Fruit fly (Drosophila melanogaster) whole organism, embryonic: ENCODE data around the gene Arfip.
A peak's percentile ranks its signal among the peaks of the same experiment; 100 is the strongest.

Experiments used
- Adf1 ChIP-seq: fragments of 200-800 bp; sonication (Bioruptor generic); IDR thresholded peaks from 2 replicates; pipeline ENCODE4 v1.3.6; 2022; ENCODE audit warnings: missing biosample characterization, missing genetic modification characterization
- BtbVII ChIP-seq: fragments of 200-800 bp; sonication (Bioruptor generic); optimal IDR thresholded peaks from 3 replicates; lab custom pipeline; 2017; ENCODE audit warnings: missing biosample characterization, mild to moderate bottlenecking, missing genetic modification characterization
- CG12942 ChIP-seq: fragments of 200-800 bp; sonication (Bioruptor generic); optimal IDR thresholded peaks from 3 replicates; lab custom pipeline; 2016; ENCODE audit warnings: missing biosample characterization, missing genetic modification characterization
- CG1529 ChIP-seq: fragments of 200-800 bp; sonication (Bioruptor generic); optimal IDR thresholded peaks from 3 replicates; lab custom pipeline; 2018; ENCODE audit warnings: missing biosample characterization, missing genetic modification characterization
- CG16779 ChIP-seq: fragments of 200-800 bp; sonication (Bioruptor generic); IDR thresholded peaks from 2 replicates; pipeline ENCODE4 v1.3.6; 2022; ENCODE audit warnings: missing biosample characterization, missing genetic modification characterization
- CG16863 ChIP-seq: fragments of 200-800 bp; sonication (Bioruptor generic); optimal IDR thresholded peaks from 3 replicates; lab custom pipeline; 2016; ENCODE audit warnings: missing biosample characterization, missing genetic modification characterization
- CG2129 ChIP-seq: fragments of 200-800 bp; sonication (Bioruptor generic); IDR thresholded peaks from 2 replicates; pipeline ENCODE4 v1.3.6; 2022; ENCODE audit warnings: missing biosample characterization, missing genetic modification characterization; ENCODE audit not compliant: partially characterized antibody
- CG3163 ChIP-seq: fragments of 200-800 bp; sonication (Bioruptor generic); optimal IDR thresholded peaks from 3 replicates; lab custom pipeline; 2016; ENCODE audit warnings: missing biosample characterization, missing genetic modification characterization
- CG34422 ChIP-seq: fragments of 200-800 bp; sonication (Bioruptor generic); IDR thresholded peaks from 3 replicates; pipeline ENCODE4 v1.3.6; 2022; ENCODE audit warnings: missing biosample characterization, missing genetic modification characterization
- CG42726 ChIP-seq: fragments of 200-800 bp; sonication (Bioruptor generic); IDR thresholded peaks from 2 replicates; pipeline ENCODE4 v1.3.6; 2022; ENCODE audit warnings: missing biosample characterization, missing genetic modification characterization; ENCODE audit not compliant: partially characterized antibody
- CG43689 ChIP-seq: fragments of 200-800 bp; sonication (Bioruptor generic); IDR thresholded peaks from 2 replicates; pipeline ENCODE4 v1.3.6; 2022; ENCODE audit warnings: missing biosample characterization, missing genetic modification characterization
- CG6175 ChIP-seq: fragments of 200-800 bp; sonication (Bioruptor generic); IDR thresholded peaks from 3 replicates; pipeline ENCODE4 v1.3.6; 2022; ENCODE audit warnings: missing biosample characterization, missing genetic modification characterization
- CG7928 ChIP-seq: fragments of 200-800 bp; sonication (Bioruptor generic); optimal IDR thresholded peaks from 2 replicates; lab custom pipeline; 2017; ENCODE audit warnings: missing biosample characterization, mild to moderate bottlenecking, missing genetic modification characterization
- CG9215 ChIP-seq: fragments of 200-800 bp; sonication (Bioruptor generic); IDR thresholded peaks from 2 replicates; pipeline ENCODE4 v1.3.6; 2022; ENCODE audit warnings: missing biosample characterization, missing genetic modification characterization
- Dbx ChIP-seq: fragments of 200-800 bp; sonication (Bioruptor generic); IDR thresholded peaks from 3 replicates; pipeline ENCODE4 v1.3.6; 2022; ENCODE audit warnings: missing biosample characterization, missing genetic modification characterization
- Dip3 ChIP-seq: fragments of 200-800 bp; sonication (Bioruptor generic); optimal IDR thresholded peaks from 3 replicates; lab custom pipeline; 2016; ENCODE audit warnings: missing biosample characterization, missing genetic modification characterization
- Dp ChIP-seq: fragments of 200-800 bp; sonication (Bioruptor generic); optimal IDR thresholded peaks from 2 replicates; lab custom pipeline; 2018; ENCODE audit warnings: missing biosample characterization, mild to moderate bottlenecking, missing genetic modification characterization, moderate library complexity
- Lhr ChIP-seq: fragments of 200-800 bp; sonication (Bioruptor generic); optimal IDR thresholded peaks from 3 replicates; lab custom pipeline; 2017; ENCODE audit warnings: mild to moderate bottlenecking, missing biosample characterization, missing genetic modification reagents, missing genetic modification characterization
- Med ChIP-seq: fragments of 200-800 bp; sonication (Bioruptor generic); peaks from one replicate; lab custom pipeline; 2016; ENCODE audit warnings: missing biosample characterization, missing genetic modification characterization, mild to moderate bottlenecking, inconsistent platforms, moderate library complexity
- Mrtf ChIP-seq: fragments of 200-800 bp; sonication (Bioruptor generic); IDR thresholded peaks from 3 replicates; pipeline ENCODE4 v1.3.6; 2022; ENCODE audit warnings: missing biosample characterization, missing genetic modification characterization
- Optix ChIP-seq: fragments of 200-800 bp; sonication (Bioruptor generic); IDR thresholded peaks from 3 replicates; pipeline ENCODE4 v1.3.6; 2022; ENCODE audit warnings: missing biosample characterization, missing genetic modification characterization
- Poxn ChIP-seq: fragments of 200-800 bp; sonication (Bioruptor generic); IDR thresholded peaks from 2 replicates; pipeline ENCODE4 v1.3.6; 2022; ENCODE audit warnings: missing biosample characterization, missing genetic modification characterization
- Side ChIP-seq: fragments of 200-800 bp; sonication (Bioruptor generic); optimal IDR thresholded peaks from 2 replicates; lab custom pipeline; 2016; ENCODE audit warnings: missing biosample characterization, missing genetic modification characterization
- Stat92E ChIP-seq, 3 experiments: fragments of >200 bp in 2 of 3; fragments of 200-800 bp in 1 of 3; sonication (Bioruptor generic) in 1 of 3; optimal IDR thresholded peaks; 2 replicates each; lab custom pipeline; 2017 to 2019; ENCODE audit warnings: missing biosample characterization in 3 of 3, missing genetic modification characterization in 3 of 3, mild to moderate bottlenecking in 1 of 3, moderate library complexity in 1 of 3
- abd-A ChIP-seq: fragments of 200-800 bp; sonication (Bioruptor generic); optimal IDR thresholded peaks from 3 replicates; lab custom pipeline; 2019; ENCODE audit warnings: missing biosample characterization, mild to moderate bottlenecking, missing genetic modification characterization, moderate library complexity
- ac ChIP-seq: fragments of 200-800 bp; sonication (Bioruptor generic); optimal IDR thresholded peaks from 3 replicates; lab custom pipeline; 2017; ENCODE audit warnings: missing biosample characterization, mild to moderate bottlenecking, missing genetic modification characterization
- ase ChIP-seq: fragments of 200-800 bp; sonication (Bioruptor generic); IDR thresholded peaks from 3 replicates; pipeline ENCODE4 v1.3.6; 2022; ENCODE audit warnings: missing biosample characterization, missing genetic modification characterization
- bab2 ChIP-seq: fragments of 200-800 bp; sonication (Bioruptor generic); optimal IDR thresholded peaks from 2 replicates; lab custom pipeline; 2016; ENCODE audit warnings: missing biosample characterization, missing genetic modification characterization
- chm ChIP-seq: fragments of 200-800 bp; sonication (Bioruptor generic); IDR thresholded peaks from 2 replicates; pipeline ENCODE4 v1.3.6; 2022; ENCODE audit warnings: missing biosample characterization, missing genetic modification characterization
- croc ChIP-seq: fragments of 200-800 bp; sonication (Bioruptor generic); conservative IDR thresholded peaks from 3 replicates; pipeline ENCODE4 v1.3.6; 2022; ENCODE audit warnings: missing biosample characterization, missing genetic modification characterization
- danr ChIP-seq: fragments of 200-800 bp; sonication (Bioruptor generic); IDR thresholded peaks from 2 replicates; pipeline ENCODE4 v1.3.6; 2022; ENCODE audit warnings: missing biosample characterization, missing genetic modification characterization
- dysf ChIP-seq: fragments of 200-800 bp; sonication (Bioruptor generic); IDR thresholded peaks from 3 replicates; pipeline ENCODE4 v1.3.6; 2022; ENCODE audit warnings: missing biosample characterization, missing genetic modification characterization
- esg ChIP-seq: fragments of 200-800 bp; sonication (Bioruptor generic); conservative IDR thresholded peaks from 2 replicates; pipeline ENCODE4 v1.3.6; 2022; ENCODE audit warnings: missing biosample characterization, missing genetic modification characterization
- fu2 ChIP-seq: fragments of 200-800 bp; sonication (Bioruptor generic); optimal IDR thresholded peaks from 2 replicates; lab custom pipeline; 2016; ENCODE audit warnings: missing biosample characterization, missing genetic modification characterization
- jumu ChIP-seq: fragments of 200-800 bp; sonication (Bioruptor generic); optimal IDR thresholded peaks from 3 replicates; lab custom pipeline; 2016; ENCODE audit warnings: missing biosample characterization, missing genetic modification characterization
- maf-S ChIP-seq: fragments of 200-800 bp; sonication (Bioruptor generic); optimal IDR thresholded peaks from 2 replicates; lab custom pipeline; 2016; ENCODE audit warnings: missing biosample characterization, missing genetic modification characterization
- nmo ChIP-seq: fragments of 200-800 bp; sonication (Bioruptor generic); optimal IDR thresholded peaks from 2 replicates; lab custom pipeline; 2018; ENCODE audit warnings: missing biosample characterization, mild to moderate bottlenecking, missing genetic modification characterization, moderate library complexity
- onecut ChIP-seq: fragments of 200-800 bp; sonication (Bioruptor generic); IDR thresholded peaks from 2 replicates; pipeline ENCODE4 v1.3.6; 2022; ENCODE audit warnings: missing biosample characterization, missing genetic modification characterization
- ranshi ChIP-seq: fragments of 200-800 bp; sonication (Bioruptor generic); IDR thresholded peaks from 2 replicates; pipeline ENCODE4 v1.3.6; 2022; ENCODE audit warnings: missing biosample characterization, missing genetic modification characterization
- sens ChIP-seq: fragments of 200-800 bp; sonication (Bioruptor generic); peaks from one replicate; lab custom pipeline; 2016; ENCODE audit warnings: missing biosample characterization, missing genetic modification characterization
- sob ChIP-seq: fragments of 200-800 bp; sonication (Bioruptor generic); IDR thresholded peaks from 2 replicates; pipeline ENCODE4 v1.3.6; 2022; ENCODE audit warnings: missing biosample characterization, missing genetic modification characterization
- stwl ChIP-seq: fragments of 200-800 bp; sonication (Bioruptor generic); optimal IDR thresholded peaks from 3 replicates; lab custom pipeline; 2018; ENCODE audit warnings: missing biosample characterization, mild to moderate bottlenecking, missing genetic modification characterization, moderate library complexity
- tin ChIP-seq: fragments of 200-800 bp; sonication (Bioruptor generic); optimal IDR thresholded peaks from 3 replicates; lab custom pipeline; 2016; ENCODE audit warnings: missing biosample characterization, missing genetic modification characterization
- toy ChIP-seq: fragments of 200-800 bp; sonication (Bioruptor generic); IDR thresholded peaks from 2 replicates; pipeline ENCODE4 v1.3.6; 2022; ENCODE audit warnings: missing biosample characterization, missing genetic modification characterization
- ttk ChIP-seq: fragments of 200-800 bp; sonication (Bioruptor generic); IDR thresholded peaks from 2 replicates; pipeline ENCODE4 v2.1.2; 2022; ENCODE audit warnings: missing biosample characterization, missing genetic modification characterization
- zen2 ChIP-seq: fragments of 200-800 bp; sonication (Bioruptor generic); IDR thresholded peaks from 3 replicates; pipeline ENCODE4 v1.3.6; 2022; ENCODE audit warnings: missing biosample characterization, missing genetic modification characterization; ENCODE audit not compliant: partially characterized antibody

The Arfip gene

DNA sequence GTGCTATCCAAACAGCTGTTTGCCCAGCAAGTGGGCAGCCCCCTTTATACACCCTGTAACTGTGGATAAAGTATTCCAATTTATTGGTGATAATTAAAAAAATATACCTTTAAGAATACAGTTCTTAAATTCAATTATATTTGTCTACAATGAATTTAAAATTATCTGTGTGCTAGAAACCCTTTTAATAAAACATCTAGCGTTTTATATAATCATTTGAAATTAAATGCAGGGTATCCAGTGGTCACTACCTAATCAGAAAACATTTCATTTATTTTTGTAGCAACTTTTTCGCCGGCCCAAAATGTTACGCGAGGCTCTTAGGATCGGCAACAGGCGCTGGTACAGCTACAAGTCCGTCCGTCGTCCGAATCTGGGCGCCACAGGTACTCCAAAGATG lies 8.3 kb downstream of the Arfip start, which contains the start of gene CG17726 (continued):
- TF ChIP-seq Adf1 (peak; percentile 84), CG43689 (GFP tag; lab: Robert Waterston, UW) (peak; percentile 97), Side (peak; percentile 86), Dp (GFP tag; lab: Kevin White, UChicago) (peak; percentile 19), Lhr (GFP tag; lab: Kevin White, UChicago) (peak; percentile 86)

dm6 chr3R:11225220-11225619 lies 9.6 kb downstream of the Arfip start, which contains the start of gene scpr-C:
Gene scpr-C, plus strand, starts transcription at chr3R:11225520.
- TF ChIP-seq CG16779 (0 out of 2 replicates have a peak, but pooled peaks have one; percentile 13), Med (peak; percentile 76), zen2 (GFP tag; lab: Robert Waterston, UW) (no peak), Stat92E (GFP tag; optimal IDR thresholded peaks at IDR 0.05; lab: Kevin White, UChicago) (no peak), CG7928 (GFP tag; lab: Kevin White, UChicago) (no peak), CG12942 (no peak), Optix (GFP tag; lab: Robert Waterston, UW) (no peak), sens (GFP tag; lab: Kevin White, UChicago) (no peak), ase (no peak), croc (no peak), CG9215 (GFP tag; lab: Robert Waterston, UW) (no peak), BtbVII (GFP tag; lab: Kevin White, UChicago) (no peak), ttk (GFP tag; lab: Robert Waterston, UW) (no peak), Mrtf (GFP tag; lab: Robert Waterston, UW) (no peak), bab2 (GFP tag; lab: Kevin White, UChicago) (no peak), sob (GFP tag; lab: Robert Waterston, UW) (peak; percentile 14; the same call in 1 of the 2 replicates), CG3163 (GFP tag; lab: Kevin White, UChicago) (no peak), Dip3 (no peak), Side (no peak), toy (GFP tag; lab: Robert Waterston, UW) (no peak), tin (GFP tag; lab: Kevin White, UChicago) (no peak), CG42726 (0 out of 2 replicates have a peak, but pooled peaks have one; percentile 17), CG6175 (GFP tag; lab: Robert Waterston, UW) (no peak), esg (GFP tag; lab: Robert Waterston, UW) (no peak), fu2 (no peak), ac (GFP tag; lab: Kevin White, UChicago) (no peak), dysf (GFP tag; lab: Robert Waterston, UW) (no peak), jumu (GFP tag; lab: Kevin White, UChicago) (no peak), CG1529 (no peak), chm (peak; percentile 41; the same call in 1 of the 2 replicates), Poxn (GFP tag; lab: Robert Waterston, UW) (no peak), abd-A (tag; lab: Kevin White, UChicago) (no peak), onecut (GFP tag; lab: Robert Waterston, UW) (no peak), CG34422 (no peak), danr (no peak), CG16863 (GFP tag; lab: Kevin White, UChicago) (no peak), maf-S (no peak), Dbx (GFP tag; lab: Robert Waterston, UW) (no peak), nmo (GFP tag; lab: Kevin White, UChicago) (no peak), stwl (tag; lab: Kevin White, UChicago) (no peak), ranshi (no peak), CG2129 (GFP tag; lab: Robert Waterston, UW) (no peak)
- TF ChIP-seq, all 482 proteins: peak for 5
